Fruit fly (Drosophila melanogaster): ENCODE data around the gene CG31869.

CG31869 gene

DNA sequence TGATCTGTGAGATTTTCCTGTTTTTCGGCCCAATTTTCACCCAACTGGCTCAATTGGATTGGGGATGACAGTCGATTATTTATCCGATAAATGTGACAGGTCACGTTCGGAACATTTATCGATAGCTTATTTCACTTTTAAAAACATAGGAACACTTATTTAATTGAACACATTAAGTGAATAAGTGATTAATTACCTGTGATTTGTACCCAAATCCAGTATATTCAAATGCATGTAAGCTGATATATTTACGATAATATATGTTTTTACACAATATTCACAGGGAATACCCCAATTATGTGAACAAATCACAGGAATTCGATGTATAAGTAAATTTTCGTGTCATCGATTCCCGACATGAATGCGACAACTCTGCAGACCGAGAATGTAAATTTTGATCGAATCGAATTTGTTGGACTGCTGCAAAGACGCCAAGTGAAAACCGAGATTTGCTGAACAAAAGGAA, 68.5 kb downstream of the CG31869 start, which contains the start of the genes EMC3 and Dpy-30L1:
Gene EMC3 (minus strand): TSS at position 81 of the 466 bp plus-strand sequence.
Gene Dpy-30L1 (plus strand): TSS at position 311 of the 466 bp plus-strand sequence.
- peak; percentile 65 for TF ChIP-seq h (GFP tag; optimal IDR thresholded peaks at IDR 0.05)
- TF ChIP-seq dmrt93B (GFP tag; optimal IDR thresholded peaks at IDR 0.05) = no peak
- no peak for TF ChIP-seq Abd-B (GFP tag; optimal IDR thresholded peaks at IDR 0.05)
- TF ChIP-seq sage (GFP tag; optimal IDR thresholded peaks at IDR 0.05) = no peak
- no peak for TF ChIP-seq CrebA (GFP tag; optimal IDR thresholded peaks at IDR 0.05; ENCODE audit: borderline replicate concordance)
- no peak for TF ChIP-seq dsf (GFP tag; optimal IDR thresholded peaks at IDR 0.05; ENCODE audit: borderline replicate concordance)
- TF ChIP-seq OdsH (GFP tag; optimal IDR thresholded peaks at IDR 0.05) = peak; percentile 37
- peak; percentile 21 for TF ChIP-seq br (GFP tag; optimal IDR thresholded peaks at IDR 0.05)
- peak; percentile 15 for TF ChIP-seq GATAd (GFP tag; optimal IDR thresholded peaks at IDR 0.05)
- peak; percentile 30 for TF ChIP-seq psq (GFP tag; optimal IDR thresholded peaks at IDR 0.05)
- TF ChIP-seq CG32264 (GFP tag; optimal IDR thresholded peaks at IDR 0.05) = no peak
- TF ChIP-seq Dfd (GFP tag; optimal IDR thresholded peaks at IDR 0.05) = no peak
- no peak for TF ChIP-seq Jra (GFP tag; optimal IDR thresholded peaks at IDR 0.05)
- no peak for TF ChIP-seq pan (optimal IDR thresholded peaks at IDR 0.05)
- no peak for TF ChIP-seq Sp1 (GFP tag; optimal IDR thresholded peaks at IDR 0.05)
- TF ChIP-seq brk (GFP tag; optimal IDR thresholded peaks at IDR 0.05) = no peak
- peak; percentile 58 for TF ChIP-seq HLH106 (tag; optimal IDR thresholded peaks at IDR 0.05)
- no peak for TF ChIP-seq Vsx2 (GFP tag; optimal IDR thresholded peaks at IDR 0.05; ENCODE audit: partially characterized antibody)
- TF ChIP-seq Hnf4 (GFP tag; optimal IDR thresholded peaks at IDR 0.05) = no peak
- no peak for TF ChIP-seq N (GFP tag; optimal IDR thresholded peaks at IDR 0.05)
- TF ChIP-seq dl (GFP tag; optimal IDR thresholded peaks at IDR 0.05; ENCODE audit: insufficient read depth in 1 of 2, partially characterized antibody in 2 of 2) = no peak
- no peak for TF ChIP-seq woc (GFP tag; optimal IDR thresholded peaks at IDR 0.05)
- no peak for TF ChIP-seq lola (GFP tag; optimal IDR thresholded peaks at IDR 0.05)
- TF ChIP-seq Rel (GFP tag; optimal IDR thresholded peaks at IDR 0.05) = no peak
- peak; percentile 75 for TF ChIP-seq Rel (tag; optimal IDR thresholded peaks at IDR 0.05)
- no peak for TF ChIP-seq Dif (GFP tag; optimal IDR thresholded peaks at IDR 0.05; ENCODE audit: partially characterized antibody)
- peak; percentile 30 for TF ChIP-seq CG9705 (GFP tag; optimal IDR thresholded peaks at IDR 0.05)
- no peak for TF ChIP-seq Mio (GFP tag; optimal IDR thresholded peaks at IDR 0.05)
- no peak for TF ChIP-seq Myc (optimal IDR thresholded peaks at IDR 0.05)
- no peak for TF ChIP-seq usp (GFP tag; optimal IDR thresholded peaks at IDR 0.05)
- no peak for TF ChIP-seq jim (GFP tag; optimal IDR thresholded peaks at IDR 0.05)
- TF ChIP-seq Hr78 (GFP tag; optimal IDR thresholded peaks at IDR 0.05) = no peak
- TF ChIP-seq sv (GFP tag; optimal IDR thresholded peaks at IDR 0.05) = no peak
- TF ChIP-seq tai (GFP tag; optimal IDR thresholded peaks at IDR 0.05) = no peak
- TF ChIP-seq Hr83 (GFP tag; optimal IDR thresholded peaks at IDR 0.05; ENCODE audit: poor library complexity, severe bottlenecking) = no peak
- no peak for TF ChIP-seq rgr (GFP tag; optimal IDR thresholded peaks at IDR 0.05)
- TF ChIP-seq foxo (GFP tag; optimal IDR thresholded peaks at IDR 0.05) = no peak
- TF ChIP-seq ey (GFP tag; optimal IDR thresholded peaks at IDR 0.05) = peak; percentile 55
- TF ChIP-seq fru (GFP tag; optimal IDR thresholded peaks at IDR 0.05) = peak; percentile 32

DNA sequence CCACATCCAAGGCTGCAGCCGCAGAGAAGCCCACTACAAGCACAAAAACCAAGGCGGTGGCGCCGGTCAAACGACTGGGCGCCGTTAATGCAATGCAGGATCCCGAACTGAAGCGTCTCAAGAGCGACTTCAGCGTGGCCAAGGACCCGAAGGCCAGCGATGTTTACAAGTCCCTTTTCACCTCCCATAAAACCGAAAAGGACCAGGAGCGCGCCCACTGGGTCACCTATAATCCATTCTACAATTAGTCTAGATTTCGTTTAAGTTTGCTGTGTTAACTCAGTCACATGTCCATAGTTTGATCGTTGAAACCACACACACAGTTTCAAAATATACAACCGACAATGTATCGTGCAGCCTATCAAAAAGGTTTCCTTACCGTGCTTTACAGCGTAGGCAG, 71.0 kb downstream of the CG31869 start, which contains the start of gene CG17118:
Gene CG17118 (plus strand): TSS at position 301 of the 400 bp plus-strand sequence.
- TF ChIP-seq dl (GFP tag; optimal IDR thresholded peaks at IDR 0.05; ENCODE audit: insufficient read depth in 1 of 2, partially characterized antibody in 2 of 2) (no peak), OdsH (GFP tag; optimal IDR thresholded peaks at IDR 0.05) (no peak), Myc (optimal IDR thresholded peaks at IDR 0.05) (no peak), Abd-B (GFP tag; optimal IDR thresholded peaks at IDR 0.05) (no peak), Sp1 (GFP tag; optimal IDR thresholded peaks at IDR 0.05) (no peak), Dfd (GFP tag; optimal IDR thresholded peaks at IDR 0.05) (no peak), sv (GFP tag; optimal IDR thresholded peaks at IDR 0.05) (no peak), HLH106 (tag; optimal IDR thresholded peaks at IDR 0.05) (no peak), CG9705 (GFP tag; optimal IDR thresholded peaks at IDR 0.05) (no peak), Hr78 (GFP tag; optimal IDR thresholded peaks at IDR 0.05) (no peak)

All from whole organism, wandering third instar larva.